Worm (Caenorhabditis elegans): ENCODE results near the gene daf-18.

Gene daf-18

ce11 chrIV:445377-445776 lies 20.4 kb upstream of the daf-18 start, which contains the start of gene dpm-1:
TSS of gene dpm-1 (plus strand) at chrIV:445677.
- TF ChIP-seq fkh-10 (GFP tag; optimal IDR thresholded peaks at IDR 0.05) (no peak), egl-27 (tag; optimal IDR thresholded peaks at IDR 0.05) (no peak), lin-29 (GFP tag; IDR thresholded peaks at IDR 0.05) (no peak), Y105C5A.15 (GFP tag; IDR thresholded peaks at IDR 0.05) (no peak), duxl-1 (tag; optimal IDR thresholded peaks at IDR 0.05; ENCODE audit: poor library complexity) (no peak), ceh-20 (GFP tag; IDR thresholded peaks at IDR 0.05) (no peak)

- TF ChIP-seq egl-43 (GFP tag; IDR thresholded peaks at IDR 0.05) (no peak), F10B5.3 (tag; optimal IDR thresholded peaks at IDR 0.05) (no peak), ZK337.2 (GFP tag; IDR thresholded peaks at IDR 0.05) (no peak), Y5F2A.4 (GFP tag; optimal IDR thresholded peaks at IDR 0.05) (no peak), dpl-1 (GFP tag; optimal IDR thresholded peaks at IDR 0.05) (peak; percentile 95), zfp-2 (tag; optimal IDR thresholded peaks at IDR 0.05) (no peak), hmg-1.1 (GFP tag; IDR thresholded peaks at IDR 0.05) (peak; percentile 71), Y48G9A.11 (GFP tag; IDR thresholded peaks at IDR 0.05) (no peak), D1046.2 (GFP tag; IDR thresholded peaks at IDR 0.05) (no peak), F49E8.2 (tag; optimal IDR thresholded peaks at IDR 0.05; ENCODE audit: borderline replicate concordance) (no peak), ces-1 (GFP tag; optimal IDR thresholded peaks at IDR 0.05) (no peak), madf-9 (GFP tag; conservative IDR thresholded peaks at IDR 0.05) (no peak), arid-1 (GFP tag; conservative IDR thresholded peaks at IDR 0.05) (no peak), unc-62 (GFP tag; optimal IDR thresholded peaks at IDR 0.05 in 1 of 2) (no peak), unc-62 (tag; optimal IDR thresholded peaks at IDR 0.05) (no peak), duxl-1 (tag; optimal IDR thresholded peaks at IDR 0.05; ENCODE audit: poor library complexity) (peak; percentile 52), ztf-7 (tag; optimal IDR thresholded peaks at IDR 0.05) (peak; percentile 31), daf-12 (tag; optimal IDR thresholded peaks at IDR 0.05) (no peak), zip-11 (GFP tag; IDR thresholded peaks at IDR 0.05) (no peak), mxl-3 (GFP tag; optimal IDR thresholded peaks at IDR 0.05) (peak; percentile 1), lin-13 (GFP tag; optimal IDR thresholded peaks at IDR 0.05) (peak; percentile 80), fos-1 (tag; optimal IDR thresholded peaks at IDR 0.05) (no peak), nhr-102 (tag; optimal IDR thresholded peaks at IDR 0.05) (peak; percentile 55), tra-1 (GFP tag; IDR thresholded peaks at IDR 0.05) (no peak), R02D3.7 (tag; optimal IDR thresholded peaks at IDR 0.05) (no peak), Y105C5A.15 (GFP tag; IDR thresholded peaks at IDR 0.05) (no peak), set-16 (GFP tag; IDR thresholded peaks at IDR 0.05) (no peak), cey-2 (tag; optimal IDR thresholded peaks at IDR 0.05; ENCODE audit: borderline replicate concordance, insufficient read depth) (no peak), nhr-42 (GFP tag; IDR thresholded peaks at IDR 0.05) (no peak), rbr-2 (tag; optimal IDR thresholded peaks at IDR 0.05) (peak; percentile 82), saeg-2 (GFP tag; IDR thresholded peaks at IDR 0.05) (no peak), lin-15B (tag; optimal IDR thresholded peaks at IDR 0.05) (no peak), tag-97 (GFP tag; IDR thresholded peaks at IDR 0.05) (no peak), nhr-41 (GFP tag; IDR thresholded peaks at IDR 0.05) (no peak), ztf-11 (tag; optimal IDR thresholded peaks at IDR 0.05) (no peak), php-3 (GFP tag; IDR thresholded peaks at IDR 0.05) (no peak), daf-19 (GFP tag; conservative IDR thresholded peaks at IDR 0.05) (no peak), mes-2 (tag; optimal IDR thresholded peaks at IDR 0.05; ENCODE audit: poor library complexity, severe bottlenecking) (peak; percentile 94), attf-4 (tag; optimal IDR thresholded peaks at IDR 0.05) (no peak), mxl-2 (GFP tag; conservative IDR thresholded peaks at IDR 0.05) (no peak), nhr-6 (tag; optimal IDR thresholded peaks at IDR 0.05) (no peak), T20F7.1 (GFP tag; optimal IDR thresholded peaks at IDR 0.05) (peak; percentile 81), daf-16 (GFP tag; optimal IDR thresholded peaks at IDR 0.05) (no peak), daf-16 (tag; optimal IDR thresholded peaks at IDR 0.05) (peak; percentile 43), zfp-3 (GFP tag; conservative IDR thresholded peaks at IDR 0.05) (no peak), snpc-4 (tag; optimal IDR thresholded peaks at IDR 0.05) (no peak)
These were observed 18.6 kb upstream of the daf-18 start, which contains the start of gene mrpl-55 for ce11 chrIV:443622-444021. TSS of gene mrpl-55 (plus strand) at chrIV:443985.

All from whole organism, L4 larva.